Fruit fly (Drosophila melanogaster) whole organism, embryonic: ENCODE results near the gene nuf.

Experiments used
- CG14050 ChIP-seq: fragments of 200-800 bp; sonication (Bioruptor generic); IDR thresholded peaks from 3 replicates; pipeline ENCODE4 v1.3.6; 2022; ENCODE audit warnings: missing biosample characterization, missing genetic modification characterization
- Kr ChIP-seq: fragments of 200-800 bp; sonication (Bioruptor generic); optimal IDR thresholded peaks from 2 replicates; lab custom pipeline; 2017; ENCODE audit warnings: missing biosample characterization, mild to moderate bottlenecking, missing genetic modification characterization
- MBD-R2 ChIP-seq: fragments of 200-800 bp; sonication (Bioruptor generic); IDR thresholded peaks from 2 replicates; pipeline ENCODE4 v1.3.6; 2022; ENCODE audit warnings: missing biosample characterization, missing genetic modification characterization
- bowl ChIP-seq: fragments of 200-800 bp; sonication (Bioruptor generic); IDR thresholded peaks from 2 replicates; pipeline ENCODE4 v1.3.6; 2022; ENCODE audit warnings: missing biosample characterization, missing genetic modification characterization
- gsb-n ChIP-seq: fragments of 200-800 bp; sonication (Bioruptor generic); optimal IDR thresholded peaks from 3 replicates; lab custom pipeline; 2018; ENCODE audit warnings: missing biosample characterization, mild to moderate bottlenecking, missing genetic modification characterization
- h ChIP-seq: fragments of >200 bp; optimal IDR thresholded peaks from 2 replicates; lab custom pipeline; 2017
- kay ChIP-seq: fragments of 200-800 bp; sonication (Bioruptor generic); optimal IDR thresholded peaks from 2 replicates; lab custom pipeline; 2016; ENCODE audit warnings: missing biosample characterization, missing genetic modification characterization
- psq ChIP-seq: fragments of 200-800 bp; sonication (Bioruptor generic); optimal IDR thresholded peaks from 2 replicates; lab custom pipeline; 2017; ENCODE audit warnings: missing biosample characterization, missing genetic modification characterization
- vvl ChIP-seq: fragments of 200-800 bp; sonication (Bioruptor generic); IDR thresholded peaks from 2 replicates; pipeline ENCODE4 v1.3.6; 2022; ENCODE audit warnings: missing biosample characterization, missing genetic modification characterization

DNA sequence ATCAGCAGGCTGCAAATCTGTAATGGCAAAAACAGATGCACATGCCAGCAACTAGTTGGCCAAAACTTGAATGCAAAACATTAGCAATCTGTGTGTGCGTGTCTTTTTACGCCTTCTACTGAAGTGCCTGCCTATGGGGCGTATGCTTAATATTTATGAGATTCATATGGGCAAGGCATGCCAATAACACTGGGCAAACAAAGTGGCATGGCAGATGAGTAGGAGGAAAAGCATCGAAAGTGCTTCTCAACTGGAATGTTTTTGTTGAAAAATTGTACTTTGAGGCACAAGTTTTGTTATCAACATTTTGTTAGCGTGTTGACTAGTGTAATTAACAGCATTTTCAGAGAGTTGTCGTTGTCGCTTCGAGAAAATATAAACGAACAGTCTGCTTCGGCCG, 38.8 kb downstream of the nuf start:
- TF ChIP-seq vvl (no peak), gsb-n (tag; lab: Kevin White, UChicago) (no peak), CG14050 (GFP tag; lab: Robert Waterston, UW) (no peak), kay (GFP tag; lab: Kevin White, UChicago) (no peak), MBD-R2 (GFP tag; lab: Robert Waterston, UW) (no peak), Kr (GFP tag; lab: Kevin White, UChicago) (no peak), h (no peak), psq (GFP tag; lab: Kevin White, UChicago) (no peak), bowl (GFP tag; lab: Robert Waterston, UW) (no peak)
